Worm (Caenorhabditis elegans): Measurements from ENCODE around the gene fmo-5.

Gene fmo-5

ce11 chrV:910588-910987 lies 7.1 kb upstream of the fmo-5 start (continued):
- TF ChIP-seq unc-62 (GFP tag; optimal IDR thresholded peaks at IDR 0.05), result no peak
- no peak for TF ChIP-seq hlh-12 (tag; optimal IDR thresholded peaks at IDR 0.05)
- TF ChIP-seq dpl-1 (GFP tag; optimal IDR thresholded peaks at IDR 0.05), result no peak
- TF ChIP-seq die-1 (tag; optimal IDR thresholded peaks at IDR 0.05), result no peak
- peak in 1 of 2 experiments; percentile 16 for TF ChIP-seq let-607 (tag; optimal IDR thresholded peaks at IDR 0.05)
- no peak for TF ChIP-seq nhr-27 (tag; optimal IDR thresholded peaks at IDR 0.05)
- TF ChIP-seq mes-4 (tag; optimal IDR thresholded peaks at IDR 0.05), result no peak
- TF ChIP-seq sptf-2 (GFP tag; optimal IDR thresholded peaks at IDR 0.05), result no peak
- TF ChIP-seq F52B5.7 (tag; optimal IDR thresholded peaks at IDR 0.05), result no peak
- no peak for TF ChIP-seq F39B2.1 (GFP tag; IDR thresholded peaks at IDR 0.05)
- no peak for TF ChIP-seq rcor-1 (GFP tag; IDR thresholded peaks at IDR 0.05)
- no peak for TF ChIP-seq lag-1 (GFP tag; IDR thresholded peaks at IDR 0.05)
- TF ChIP-seq snpc-1.1 (tag; optimal IDR thresholded peaks at IDR 0.05; ENCODE audit: insufficient read depth), result no peak
- no peak for TF ChIP-seq athp-1 (tag; optimal IDR thresholded peaks at IDR 0.05)
- no peak for TF ChIP-seq lsy-27 (tag; optimal IDR thresholded peaks at IDR 0.05; ENCODE audit: borderline replicate concordance, insufficient read depth)
- no peak for TF ChIP-seq madf-8 (GFP tag; conservative IDR thresholded peaks at IDR 0.05)
- TF ChIP-seq hrde-1 (tag; optimal IDR thresholded peaks at IDR 0.05; ENCODE audit: borderline replicate concordance), result no peak
- no peak for TF ChIP-seq lin-26 (GFP tag; IDR thresholded peaks at IDR 0.05)
- peak; percentile 19 for TF ChIP-seq atf-7 (tag; optimal IDR thresholded peaks at IDR 0.05)
- TF ChIP-seq zfh-2 (GFP tag; conservative IDR thresholded peaks at IDR 0.05), result no peak
- TF ChIP-seq ceh-40 (GFP tag; IDR thresholded peaks at IDR 0.05), result no peak
- no peak for TF ChIP-seq ztf-18 (tag; optimal IDR thresholded peaks at IDR 0.05)
- no peak for TF ChIP-seq K12H6.12 (tag; optimal IDR thresholded peaks at IDR 0.05)
- TF ChIP-seq B0035.1 (tag; optimal IDR thresholded peaks at IDR 0.05), result no peak
- TF ChIP-seq mcd-1 (GFP tag; IDR thresholded peaks at IDR 0.05), result peak; percentile 32; the same call in 1 of the 2 replicates
- TF ChIP-seq Y67H2A.10 (GFP tag; conservative IDR thresholded peaks at IDR 0.05), result no peak
- TF ChIP-seq F33H1.4 (GFP tag; IDR thresholded peaks at IDR 0.05), result no peak
- no peak for TF ChIP-seq cebp-1 (GFP tag; IDR thresholded peaks at IDR 0.05)
- peak; percentile 26 for TF ChIP-seq cebp-1 (tag; optimal IDR thresholded peaks at IDR 0.05)
- TF ChIP-seq attf-5 (GFP tag; optimal IDR thresholded peaks at IDR 0.05), result peak; percentile 66
- TF ChIP-seq rpc-1 (optimal IDR thresholded peaks at IDR 0.05), result no peak
- TF ChIP-seq rpc-1 (tag; optimal IDR thresholded peaks at IDR 0.05), result no peak
- TF ChIP-seq ztf-22 (GFP tag; optimal IDR thresholded peaks at IDR 0.05), result no peak
- TF ChIP-seq somi-1 (GFP tag; optimal IDR thresholded peaks at IDR 0.05), result no peak
- no peak for TF ChIP-seq hsf-1 (GFP tag; IDR thresholded peaks at IDR 0.05)
- no peak for TF ChIP-seq hmg-20 (GFP tag; IDR thresholded peaks at IDR 0.05)
- no peak for TF ChIP-seq fkh-3 (tag; optimal IDR thresholded peaks at IDR 0.05)
- TF ChIP-seq aptf-3 (GFP tag; IDR thresholded peaks at IDR 0.05), result no peak
- TF ChIP-seq ets-4 (GFP tag; optimal IDR thresholded peaks at IDR 0.05), result peak; percentile 54
- TF ChIP-seq F23B12.7 (tag; optimal IDR thresholded peaks at IDR 0.05; ENCODE audit: insufficient read depth), result no peak
- TF ChIP-seq cebp-2 (GFP tag; IDR thresholded peaks at IDR 0.05), result no peak
- TF ChIP-seq tlf-1 (GFP tag; optimal IDR thresholded peaks at IDR 0.05), result no peak
- no peak for TF ChIP-seq F57C9.4 (tag; optimal IDR thresholded peaks at IDR 0.05)
- TF ChIP-seq F37B4.10 (GFP tag; IDR thresholded peaks at IDR 0.05), result no peak
- TF ChIP-seq B0261.1 (tag; optimal IDR thresholded peaks at IDR 0.05), result no peak
- TF ChIP-seq madf-6 (GFP tag; IDR thresholded peaks at IDR 0.05), result no peak
- no peak for TF ChIP-seq madf-3 (GFP tag; IDR thresholded peaks at IDR 0.05)
- TF ChIP-seq ccch-3 (GFP tag; optimal IDR thresholded peaks at IDR 0.05), result no peak
- no peak for TF ChIP-seq dpff-1 (tag; optimal IDR thresholded peaks at IDR 0.05)
- no peak for TF ChIP-seq lin-35 (GFP tag; optimal IDR thresholded peaks at IDR 0.05)

Data from whole organism, young adult.